Worm (Caenorhabditis elegans) whole organism, late embryonic: ENCODE measurements around the gene hsp-4.

Experiments used
- ceh-14 ChIP-seq: sonication (generic microtip); optimal IDR thresholded peaks from 2 replicates; lab custom pipeline; 2016; ENCODE audit warnings: missing genotype, missing genetic modification characterization, missing compliant biosample characterization
- ceh-18 ChIP-seq: sonication (generic microtip); optimal IDR thresholded peaks from 2 replicates; lab custom pipeline; 2016; ENCODE audit warnings: missing genetic modification characterization, missing compliant biosample characterization
- ceh-19 ChIP-seq: fragments of 200-800 bp; sonication (Bioruptor generic); optimal IDR thresholded peaks from 2 replicates; lab custom pipeline; 2018; ENCODE audit warnings: mild to moderate bottlenecking, missing genetic modification characterization, missing compliant biosample characterization
- ceh-2 ChIP-seq: sonication (generic microtip); optimal IDR thresholded peaks from 2 replicates; lab custom pipeline; 2016; ENCODE audit warnings: missing genotype, missing genetic modification characterization, missing compliant biosample characterization
- ceh-31 ChIP-seq: sonication (generic microtip); optimal IDR thresholded peaks from 2 replicates; lab custom pipeline; 2016; ENCODE audit warnings: missing genetic modification characterization, missing compliant biosample characterization
- ceh-45 ChIP-seq: fragments of 200-800 bp; sonication (Bioruptor generic); IDR thresholded peaks from 2 replicates; pipeline ENCODE4 v1.3.6; 2022; ENCODE audit warnings: missing genetic modification reagents, missing genetic modification characterization, missing compliant biosample characterization
- ceh-48 ChIP-seq: sonication (generic microtip); optimal IDR thresholded peaks from 2 replicates; lab custom pipeline; 2016; ENCODE audit warnings: missing genetic modification characterization, inconsistent platforms, missing compliant biosample characterization
- ceh-9 ChIP-seq: sonication (generic microtip); optimal IDR thresholded peaks from 2 replicates; lab custom pipeline; 2016; ENCODE audit warnings: mild to moderate bottlenecking, missing genetic modification characterization, inconsistent platforms, missing compliant biosample characterization
- elt-2 ChIP-seq: sonication (generic microtip); optimal IDR thresholded peaks from 2 replicates; lab custom pipeline; 2016; ENCODE audit warnings: missing genetic modification reagents, missing genetic modification characterization, missing compliant biosample characterization
- elt-4 ChIP-seq: sonication (generic microtip); optimal IDR thresholded peaks from 2 replicates; lab custom pipeline; 2016; ENCODE audit warnings: missing genetic modification characterization, missing compliant biosample characterization
- ets-4 ChIP-seq: sonication (generic microtip); optimal IDR thresholded peaks from 2 replicates; lab custom pipeline; 2016; ENCODE audit warnings: missing genetic modification characterization, missing compliant biosample characterization
- eyg-1 ChIP-seq: sonication (generic microtip); optimal IDR thresholded peaks from 2 replicates; lab custom pipeline; 2016; ENCODE audit warnings: missing genotype, missing genetic modification characterization, missing compliant biosample characterization
- fkh-10 ChIP-seq: fragments of 150-350 bp; optimal IDR thresholded peaks from 2 replicates; lab custom pipeline; 2014; ENCODE audit warnings: missing biosample characterization, missing genetic modification reagents, missing genetic modification characterization
- fkh-6 ChIP-seq: sonication (generic microtip); optimal IDR thresholded peaks from 2 replicates; lab custom pipeline; 2016; ENCODE audit warnings: missing genetic modification characterization, missing compliant biosample characterization
- hlh-30 ChIP-seq: sonication (generic microtip); optimal IDR thresholded peaks from 2 replicates; lab custom pipeline; 2017; ENCODE audit warnings: antibody characterized with exemption, missing genetic modification characterization, missing compliant biosample characterization; ENCODE audit not compliant: insufficient read depth
- madf-2 ChIP-seq: sonication (generic microtip); optimal IDR thresholded peaks from 2 replicates; lab custom pipeline; 2017; ENCODE audit warnings: missing genetic modification characterization, missing compliant biosample characterization
- nfya-1 ChIP-seq: sonication (generic microtip); optimal IDR thresholded peaks from 2 replicates; lab custom pipeline; 2017; ENCODE audit warnings: missing genetic modification characterization, mild to moderate bottlenecking, missing compliant biosample characterization, antibody characterized with exemption, moderate library complexity
- nhr-11 ChIP-seq: fragments of 150-350 bp; optimal IDR thresholded peaks from 2 replicates; lab custom pipeline; 2014; ENCODE audit warnings: missing biosample characterization, missing genetic modification characterization
- npax-4 ChIP-seq: sonication (generic microtip); optimal IDR thresholded peaks from 2 replicates; lab custom pipeline; 2016; ENCODE audit warnings: missing genetic modification characterization, missing compliant biosample characterization
- pha-2 ChIP-seq: sonication (generic microtip); optimal IDR thresholded peaks from 2 replicates; lab custom pipeline; 2017; ENCODE audit warnings: mild to moderate bottlenecking, missing genetic modification characterization, missing compliant biosample characterization
- tbx-2 ChIP-seq: sonication (generic microtip); optimal IDR thresholded peaks from 2 replicates; lab custom pipeline; 2016; ENCODE audit warnings: missing genetic modification characterization, missing compliant biosample characterization
- ttx-3 ChIP-seq: sonication (generic microtip); optimal IDR thresholded peaks from 2 replicates; lab custom pipeline; 2016; ENCODE audit warnings: missing genetic modification reagents, missing genetic modification characterization, missing compliant biosample characterization
- unc-42 ChIP-seq: sonication (generic microtip); optimal IDR thresholded peaks from 2 replicates; lab custom pipeline; 2016; ENCODE audit warnings: missing genotype, missing genetic modification characterization, missing compliant biosample characterization
- unc-86 ChIP-seq: sonication (generic microtip); optimal IDR thresholded peaks from 2 replicates; lab custom pipeline; 2016; ENCODE audit warnings: missing genetic modification characterization, missing compliant biosample characterization

The hsp-4 gene

ce11 chrII:7310023-7310422 lies 42.4 kb downstream of the hsp-4 start, which contains the start of the genes F45E12.5 and cnep-1:
Gene F45E12.5 (minus strand): TSS chrII:7310115.
Gene cnep-1 (plus strand): TSS chrII:7310348.
- TF ChIP-seq ceh-18 (tag; lab: Kevin White, UChicago) (no peak), ceh-9 (tag; lab: Kevin White, UChicago) (no peak), elt-2 (tag; lab: Kevin White, UChicago) (no peak), unc-86 (tag; lab: Kevin White, UChicago) (no peak), ceh-19 (GFP tag; lab: Kevin White, UChicago) (no peak), madf-2 (tag; lab: Kevin White, UChicago) (no peak)

- no peak for TF ChIP-seq ttx-3 (tag; lab: Kevin White, UChicago)
These were observed 46.9 kb downstream of the hsp-4 start, which contains the start of gene brf-1 for ce11 chrII:7305558-7305957. Gene brf-1 (plus strand): TSS chrII:7305858.

- TF ChIP-seq ttx-3 (tag; lab: Kevin White, UChicago) (no peak), ceh-14 (tag; lab: Kevin White, UChicago) (peak; percentile 14), ceh-31 (tag; lab: Kevin White, UChicago) (peak; percentile 10), npax-4 (no peak), nhr-11 (tag; lab: Kevin White, UChicago) (no peak), ceh-45 (GFP tag; lab: Robert Waterston, UW) (no peak), ceh-2 (tag; lab: Kevin White, UChicago) (peak; percentile 8), tbx-2 (tag; lab: Kevin White, UChicago) (peak; percentile 12), eyg-1 (tag; lab: Kevin White, UChicago) (no peak), unc-42 (tag; lab: Kevin White, UChicago) (no peak), pha-2 (tag; lab: Kevin White, UChicago) (no peak), elt-4 (tag; lab: Kevin White, UChicago) (no peak), nfya-1 (tag; lab: Kevin White, UChicago) (peak; percentile 40), hlh-30 (tag; lab: Kevin White, UChicago) (no peak), fkh-6 (tag; lab: Kevin White, UChicago) (no peak), ets-4 (tag; lab: Kevin White, UChicago) (no peak), ceh-48 (tag; lab: Kevin White, UChicago) (no peak), fkh-10 (GFP tag; lab: Kevin White, UChicago) (no peak)
These were observed 50.7 kb downstream of the hsp-4 start, which contains the start of gene cul-4 for ce11 chrII:7301670-7302151. Gene cul-4 (plus strand): TSS chrII:7302101.
